Fruit fly (Drosophila melanogaster): ENCODE measurements around the gene CG2889.

- no peak for TF ChIP-seq EcR (GFP tag; optimal IDR thresholded peaks at IDR 0.05)
- TF ChIP-seq usp (GFP tag; optimal IDR thresholded peaks at IDR 0.05), result no peak
- no peak for TF ChIP-seq pan (optimal IDR thresholded peaks at IDR 0.05)
- no peak for TF ChIP-seq Dll (optimal IDR thresholded peaks at IDR 0.05)
- no peak for TF ChIP-seq CG8478 (optimal IDR thresholded peaks at IDR 0.05)
- no peak for TF ChIP-seq psq (optimal IDR thresholded peaks at IDR 0.05)
These were observed 41.0 kb upstream of the CG2889 start, which contains the start of gene CG12640 for dm6 chrX:10432712-10433111.
